Worm (Caenorhabditis elegans): ENCODE measurements around the gene T24A6.1.

Gene T24A6.1

DNA sequence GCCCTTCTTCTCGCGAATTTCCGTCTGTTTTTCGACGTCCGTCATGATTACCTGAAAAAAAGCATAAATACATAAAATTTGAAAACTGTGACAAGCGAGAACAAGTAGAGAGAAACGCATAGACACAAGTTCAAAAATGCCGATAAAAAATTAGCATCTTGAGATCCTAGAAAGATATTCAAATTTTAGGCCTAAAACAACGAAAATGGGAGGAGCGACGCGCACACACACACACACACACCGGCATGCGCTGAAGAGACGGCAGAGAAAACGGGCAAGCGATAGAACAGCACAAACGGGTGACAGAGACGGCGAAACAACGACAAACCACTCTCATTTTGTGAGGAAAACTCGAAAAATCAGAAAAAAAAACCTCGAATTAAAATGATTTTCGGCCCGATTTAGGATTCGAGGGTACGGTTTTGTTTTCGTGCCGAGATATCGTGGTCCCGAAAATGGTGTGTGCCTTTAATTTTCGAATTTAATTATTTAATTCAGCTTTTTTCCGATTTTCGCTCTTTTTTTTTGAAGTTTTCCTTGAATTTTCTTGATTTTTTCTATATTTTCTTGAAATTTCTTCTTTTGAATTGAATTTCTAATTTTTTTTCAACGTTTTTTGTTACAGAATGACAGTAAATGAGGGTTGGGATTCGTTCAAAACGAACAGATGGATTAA, 27.3 kb downstream of the T24A6.1 start, which contains the start of the genes rpl-11.1 and T22F3.2:
TSS of gene rpl-11.1 (minus strand) at position 51 of the 676 bp plus-strand sequence.
TSS of gene T22F3.2 (plus strand) at position 626 of the 676 bp plus-strand sequence.
- no peak for TF ChIP-seq eor-1 (tag; optimal IDR thresholded peaks at IDR 0.05)
- no peak for TF ChIP-seq mml-1 (tag; optimal IDR thresholded peaks at IDR 0.05)
- no peak for TF ChIP-seq aly-2 (tag; optimal IDR thresholded peaks at IDR 0.05)
- TF ChIP-seq ztf-4 (tag; optimal IDR thresholded peaks at IDR 0.05), result no peak
- TF ChIP-seq pha-4 (tag; optimal IDR thresholded peaks at IDR 0.05), result peak; percentile 24
- TF ChIP-seq fos-1 (tag; optimal IDR thresholded peaks at IDR 0.05), result no peak
- TF ChIP-seq hmg-11 (tag; optimal IDR thresholded peaks at IDR 0.05), result peak; percentile 25
- TF ChIP-seq nfya-1 (tag; optimal IDR thresholded peaks at IDR 0.05; ENCODE audit: insufficient read depth), result peak; percentile 47
- TF ChIP-seq zag-1 (tag; optimal IDR thresholded peaks at IDR 0.05), result no peak
- TF ChIP-seq unc-62 (GFP tag; optimal IDR thresholded peaks at IDR 0.05), result no peak

DNA sequence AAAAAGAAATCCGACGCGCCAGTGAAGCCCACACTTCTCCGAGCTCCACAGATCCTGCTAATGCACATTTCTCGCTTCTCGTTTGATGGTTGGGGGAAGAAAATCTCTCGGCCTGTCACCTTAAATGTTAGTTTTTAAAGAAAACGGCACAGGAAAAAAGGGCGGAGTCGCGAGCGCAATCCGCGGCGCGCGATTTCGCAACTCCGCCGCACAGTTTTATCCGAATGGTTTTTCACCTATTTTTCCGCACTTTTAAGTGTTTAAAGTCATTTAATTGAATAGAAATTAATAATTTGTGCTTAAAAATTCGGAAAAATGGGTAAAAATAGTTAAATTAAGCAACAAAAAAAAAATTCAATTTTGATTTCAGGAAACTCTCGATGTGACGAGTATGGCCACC, 28.8 kb downstream of the T24A6.1 start:
- peak; percentile 17 for TF ChIP-seq nhr-23 (tag; optimal IDR thresholded peaks at IDR 0.05)
- no peak for TF ChIP-seq mdl-1 (tag; optimal IDR thresholded peaks at IDR 0.05)
- TF ChIP-seq egl-27 (tag; optimal IDR thresholded peaks at IDR 0.05), result no peak
- no peak for TF ChIP-seq skn-1 (tag; optimal IDR thresholded peaks at IDR 0.05)
- no peak for TF ChIP-seq nhr-237 (tag; optimal IDR thresholded peaks at IDR 0.05)
- no peak for TF ChIP-seq elt-1 (tag; optimal IDR thresholded peaks at IDR 0.05)
- no peak for TF ChIP-seq ztf-4 (tag; optimal IDR thresholded peaks at IDR 0.05)
- TF ChIP-seq ceh-82 (tag; optimal IDR thresholded peaks at IDR 0.05), result no peak
- TF ChIP-seq nhr-28 (tag; optimal IDR thresholded peaks at IDR 0.05), result no peak
- TF ChIP-seq nhr-77 (tag; optimal IDR thresholded peaks at IDR 0.05), result no peak
- no peak for TF ChIP-seq lin-15B (tag; optimal IDR thresholded peaks at IDR 0.05)
- no peak for TF ChIP-seq ZK546.5 (tag; optimal IDR thresholded peaks at IDR 0.05)
- no peak for TF ChIP-seq zag-1 (tag; optimal IDR thresholded peaks at IDR 0.05)
- TF ChIP-seq unc-62 (GFP tag; optimal IDR thresholded peaks at IDR 0.05), result no peak
- TF ChIP-seq lin-39 (tag; optimal IDR thresholded peaks at IDR 0.05), result no peak
- no peak for TF ChIP-seq tbx-2 (tag; optimal IDR thresholded peaks at IDR 0.05)
- no peak for TF ChIP-seq ceh-28 (tag; optimal IDR thresholded peaks at IDR 0.05)
- no peak for TF ChIP-seq ceh-16 (tag; optimal IDR thresholded peaks at IDR 0.05)
- no peak for TF ChIP-seq aly-2 (tag; optimal IDR thresholded peaks at IDR 0.05)
- peak; percentile 1 for TF ChIP-seq nhr-43 (tag; optimal IDR thresholded peaks at IDR 0.05; ENCODE audit: poor library complexity, severe bottlenecking)
- no peak for TF ChIP-seq fkh-10 (GFP tag; optimal IDR thresholded peaks at IDR 0.05)
- TF ChIP-seq fos-1 (tag; optimal IDR thresholded peaks at IDR 0.05), result no peak
- TF ChIP-seq elt-2 (tag; optimal IDR thresholded peaks at IDR 0.05), result peak; percentile 20
- TF ChIP-seq snpc-4 (tag; optimal IDR thresholded peaks at IDR 0.05), result no peak
- no peak for TF ChIP-seq nhr-76 (tag; optimal IDR thresholded peaks at IDR 0.05)
- TF ChIP-seq nhr-67 (tag; optimal IDR thresholded peaks at IDR 0.05), result no peak
- peak; percentile 10 for TF ChIP-seq pqm-1 (tag; optimal IDR thresholded peaks at IDR 0.05)
- TF ChIP-seq elt-3 (tag; optimal IDR thresholded peaks at IDR 0.05), result no peak
- TF ChIP-seq nfya-1 (tag; optimal IDR thresholded peaks at IDR 0.05; ENCODE audit: insufficient read depth), result peak; percentile 33
- no peak for TF ChIP-seq daf-12 (tag; optimal IDR thresholded peaks at IDR 0.05)
- TF ChIP-seq pha-4 (tag; optimal IDR thresholded peaks at IDR 0.05), result peak; percentile 24
- TF ChIP-seq mml-1 (tag; optimal IDR thresholded peaks at IDR 0.05), result no peak
- no peak for TF ChIP-seq ceh-9 (tag; optimal IDR thresholded peaks at IDR 0.05)
- no peak for TF ChIP-seq lsy-12 (tag; optimal IDR thresholded peaks at IDR 0.05)
- TF ChIP-seq hmg-11 (tag; optimal IDR thresholded peaks at IDR 0.05), result peak; percentile 11
- TF ChIP-seq eor-1 (tag; optimal IDR thresholded peaks at IDR 0.05), result no peak
- no peak for TF ChIP-seq nhr-25 (tag; optimal IDR thresholded peaks at IDR 0.05)
- no peak for TF ChIP-seq ama-1 (optimal IDR thresholded peaks at IDR 0.05)
- no peak for TF ChIP-seq nhr-12 (tag; optimal IDR thresholded peaks at IDR 0.05)
- TF ChIP-seq R02D3.7 (tag; optimal IDR thresholded peaks at IDR 0.05), result no peak
- no peak for TF ChIP-seq nhr-11 (tag; optimal IDR thresholded peaks at IDR 0.05)
- no peak for TF ChIP-seq sea-2 (GFP tag; optimal IDR thresholded peaks at IDR 0.05)
- no peak for TF ChIP-seq ztf-11 (tag; optimal IDR thresholded peaks at IDR 0.05)
- no peak for TF ChIP-seq unc-39 (tag; optimal IDR thresholded peaks at IDR 0.05)

Measured in whole organism, L3 larva.